Worm (Caenorhabditis elegans): ENCODE results near the gene hex-3.

DNA sequence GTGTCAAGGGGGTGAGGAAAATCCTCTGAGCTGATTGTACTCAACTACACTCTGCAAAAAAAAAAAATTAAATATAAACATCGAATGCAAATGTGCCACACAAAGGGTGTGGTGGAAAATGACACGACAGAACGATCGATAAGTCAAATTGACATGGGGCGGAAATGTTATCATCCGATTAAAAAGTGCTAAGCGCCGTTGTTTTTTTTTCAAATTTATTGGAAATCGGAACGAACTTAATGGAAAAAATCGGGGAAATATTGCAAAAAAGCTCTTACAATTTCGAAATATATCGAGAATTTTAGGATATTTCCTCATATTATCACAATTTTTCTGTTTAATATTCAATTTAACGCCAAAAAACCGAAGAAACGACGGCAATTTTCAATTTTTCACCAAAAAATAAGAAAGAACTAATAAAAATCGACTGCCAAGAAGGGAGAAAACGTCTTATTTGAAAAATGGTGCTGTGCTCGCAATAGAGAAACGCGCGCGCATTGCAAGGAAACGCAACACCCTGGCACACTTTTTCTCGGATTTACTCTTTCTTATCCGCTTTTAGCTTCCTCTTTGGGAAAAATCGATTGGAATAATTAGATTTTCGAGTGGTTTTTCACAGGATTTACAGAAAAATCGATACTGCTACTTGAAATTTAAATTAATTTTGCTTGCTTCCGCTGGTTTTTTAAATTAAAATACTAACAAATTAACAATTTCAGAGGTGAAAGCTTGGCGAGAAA, 19.8 kb downstream of the hex-3 start, which contains the start of the genes cey-4 and vps-50:
- TF ChIP-seq tbx-2 (tag; optimal IDR thresholded peaks at IDR 0.05) = no peak
- no peak for TF ChIP-seq nhr-28 (tag; optimal IDR thresholded peaks at IDR 0.05)
- TF ChIP-seq skn-1 (tag; optimal IDR thresholded peaks at IDR 0.05) = no peak
- no peak for TF ChIP-seq ztf-11 (tag; optimal IDR thresholded peaks at IDR 0.05)
- TF ChIP-seq mdl-1 (tag; optimal IDR thresholded peaks at IDR 0.05) = no peak
- no peak for TF ChIP-seq ceh-9 (tag; optimal IDR thresholded peaks at IDR 0.05)
- no peak for TF ChIP-seq fos-1 (tag; optimal IDR thresholded peaks at IDR 0.05)

All from whole organism, L3 larva.